Fruit fly (Drosophila melanogaster) whole organism, embryonic: ENCODE measurements around the gene L2HGDH.

ENCODE experiments used
- C15 ChIP-seq: fragments of 200-800 bp; sonication (Bioruptor generic); IDR thresholded peaks from 3 replicates; pipeline ENCODE4 v1.3.6; 2022; ENCODE audit warnings: missing biosample characterization, missing genetic modification characterization
- CG10147 ChIP-seq: fragments of 200-800 bp; sonication (Bioruptor generic); optimal IDR thresholded peaks from 2 replicates; lab custom pipeline; 2019; ENCODE audit warnings: missing biosample characterization, mild to moderate bottlenecking, missing genetic modification characterization, moderate library complexity
- CG10979 ChIP-seq: fragments of 200-800 bp; sonication (Bioruptor generic); optimal IDR thresholded peaks from 2 replicates; lab custom pipeline; 2018; ENCODE audit warnings: missing biosample characterization, mild to moderate bottlenecking, missing genetic modification characterization, moderate library complexity
- CG14860 ChIP-seq: fragments of 200-800 bp; sonication (Bioruptor generic); IDR thresholded peaks from 3 replicates; pipeline ENCODE4 v1.3.6; 2022; ENCODE audit warnings: missing biosample characterization, missing genetic modification characterization; ENCODE audit not compliant: partially characterized antibody
- CG15601 ChIP-seq: fragments of 200-800 bp; sonication (Bioruptor generic); optimal IDR thresholded peaks from 3 replicates; lab custom pipeline; 2019; ENCODE audit warnings: missing biosample characterization, mild to moderate bottlenecking, missing genetic modification characterization, moderate library complexity
- CG1603 ChIP-seq: fragments of 200-800 bp; sonication (Bioruptor generic); optimal IDR thresholded peaks from 2 replicates; lab custom pipeline; 2019; ENCODE audit warnings: missing biosample characterization, mild to moderate bottlenecking, missing genetic modification characterization, moderate library complexity
- CG17385 ChIP-seq: fragments of 200-800 bp; sonication (Bioruptor generic); optimal IDR thresholded peaks from 3 replicates; lab custom pipeline; 2018; ENCODE audit warnings: missing biosample characterization, mild to moderate bottlenecking, missing genetic modification characterization
- CG18599 ChIP-seq: fragments of 200-800 bp; sonication (Bioruptor generic); optimal IDR thresholded peaks from 3 replicates; lab custom pipeline; 2017; ENCODE audit warnings: missing biosample characterization, missing genetic modification characterization, mild to moderate bottlenecking, moderate library complexity, missing genetic modification reagents
- CG33213 ChIP-seq: fragments of 200-800 bp; sonication (Bioruptor generic); optimal IDR thresholded peaks from 3 replicates; lab custom pipeline; 2016; ENCODE audit warnings: missing biosample characterization, missing genetic modification characterization
- CG33557 ChIP-seq: fragments of 200-800 bp; sonication (Bioruptor generic); optimal IDR thresholded peaks from 2 replicates; lab custom pipeline; 2019; ENCODE audit warnings: missing biosample characterization, mild to moderate bottlenecking, missing genetic modification characterization, moderate library complexity
- CG3407 ChIP-seq: fragments of 200-800 bp; sonication (Bioruptor generic); optimal IDR thresholded peaks from 2 replicates; lab custom pipeline; 2018; ENCODE audit warnings: missing biosample characterization, mild to moderate bottlenecking, missing genetic modification characterization
- CG3838 ChIP-seq: fragments of 200-800 bp; sonication (Bioruptor generic); optimal IDR thresholded peaks from 3 replicates; lab custom pipeline; 2016; ENCODE audit warnings: missing biosample characterization, missing genetic modification characterization
- CG5953 ChIP-seq: fragments of 200-800 bp; sonication (Bioruptor generic); IDR thresholded peaks from 2 replicates; pipeline ENCODE4 v1.3.6; 2022; ENCODE audit warnings: missing biosample characterization, missing genetic modification characterization
- CG6175 ChIP-seq: fragments of 200-800 bp; sonication (Bioruptor generic); IDR thresholded peaks from 3 replicates; pipeline ENCODE4 v1.3.6; 2022; ENCODE audit warnings: missing biosample characterization, missing genetic modification characterization
- CG6254 ChIP-seq: fragments of 200-800 bp; sonication (Bioruptor generic); optimal IDR thresholded peaks from 3 replicates; lab custom pipeline; 2017; ENCODE audit warnings: mild to moderate bottlenecking, missing biosample characterization, missing genetic modification reagents, missing genetic modification characterization
- CG6765 ChIP-seq: fragments of 200-800 bp; sonication (Bioruptor generic); optimal IDR thresholded peaks from 3 replicates; lab custom pipeline; 2017; ENCODE audit warnings: missing biosample characterization, mild to moderate bottlenecking, missing genetic modification characterization
- CG9437 ChIP-seq: fragments of 200-800 bp; sonication (Bioruptor generic); optimal IDR thresholded peaks from 2 replicates; lab custom pipeline; 2018; ENCODE audit warnings: missing biosample characterization, mild to moderate bottlenecking, missing genetic modification characterization
- Dip2 ChIP-seq: fragments of 200-800 bp; sonication (Bioruptor generic); IDR thresholded peaks from 2 replicates; pipeline ENCODE4 v1.3.6; 2022; ENCODE audit warnings: missing biosample characterization, missing genetic modification characterization
- HLH4C ChIP-seq: fragments of 200-800 bp; sonication (Bioruptor generic); IDR thresholded peaks from 3 replicates; pipeline ENCODE4 v1.3.6; 2022; ENCODE audit warnings: missing biosample characterization, missing genetic modification characterization; ENCODE audit not compliant: partially characterized antibody
- HmgD ChIP-seq: fragments of 200-800 bp; sonication (Bioruptor generic); optimal IDR thresholded peaks from 3 replicates; lab custom pipeline; 2016; ENCODE audit warnings: missing biosample characterization, missing genetic modification characterization
- Kr ChIP-seq: fragments of 200-800 bp; sonication (Bioruptor generic); optimal IDR thresholded peaks from 2 replicates; lab custom pipeline; 2017; ENCODE audit warnings: missing biosample characterization, mild to moderate bottlenecking, missing genetic modification characterization
- Nf-YB ChIP-seq: fragments of 200-800 bp; sonication (Bioruptor generic); optimal IDR thresholded peaks from 3 replicates; lab custom pipeline; 2019; ENCODE audit warnings: missing biosample characterization, mild to moderate bottlenecking, missing genetic modification characterization, moderate library complexity
- Opbp ChIP-seq: fragments of 200-800 bp; sonication (Bioruptor generic); IDR thresholded peaks from 3 replicates; pipeline ENCODE4 v1.3.6; 2022; ENCODE audit warnings: missing biosample characterization, missing genetic modification characterization; ENCODE audit not compliant: partially characterized antibody
- caup ChIP-seq: fragments of 200-800 bp; sonication (Bioruptor generic); optimal IDR thresholded peaks from 3 replicates; lab custom pipeline; 2017; ENCODE audit warnings: missing biosample characterization, mild to moderate bottlenecking, missing genetic modification characterization, moderate library complexity; ENCODE audit not compliant: severe bottlenecking
- corto ChIP-seq: fragments of 200-800 bp; sonication (Bioruptor generic); optimal IDR thresholded peaks from 2 replicates; lab custom pipeline; 2016; ENCODE audit warnings: missing biosample characterization, mild to moderate bottlenecking, missing genetic modification characterization, moderate library complexity
- croc ChIP-seq: fragments of 200-800 bp; sonication (Bioruptor generic); conservative IDR thresholded peaks from 3 replicates; pipeline ENCODE4 v1.3.6; 2022; ENCODE audit warnings: missing biosample characterization, missing genetic modification characterization
- crol ChIP-seq: fragments of 200-800 bp; sonication (Bioruptor generic); IDR thresholded peaks from 2 replicates; pipeline ENCODE4 v1.3.6; 2022; ENCODE audit warnings: missing biosample characterization, missing genetic modification characterization
- dm ChIP-seq: fragments of 200-800 bp; sonication (Bioruptor generic); optimal IDR thresholded peaks from 3 replicates; lab custom pipeline; 2016; ENCODE audit warnings: missing biosample characterization, missing genetic modification characterization
- emc ChIP-seq: fragments of 200-800 bp; sonication (Bioruptor generic); optimal IDR thresholded peaks from 2 replicates; lab custom pipeline; 2016; ENCODE audit warnings: missing biosample characterization, missing genetic modification characterization
- exex ChIP-seq: fragments of 200-800 bp; sonication (Bioruptor generic); optimal IDR thresholded peaks from 4 replicates; lab custom pipeline; 2018; ENCODE audit warnings: missing biosample characterization, mild to moderate bottlenecking, missing genetic modification characterization, moderate library complexity
- fd64A ChIP-seq: fragments of 200-800 bp; sonication (Bioruptor generic); optimal IDR thresholded peaks from 3 replicates; lab custom pipeline; 2018; ENCODE audit warnings: missing biosample characterization, mild to moderate bottlenecking, missing genetic modification characterization
- grn ChIP-seq: fragments of 200-800 bp; sonication (Bioruptor generic); optimal IDR thresholded peaks from 3 replicates; lab custom pipeline; 2017; ENCODE audit warnings: missing biosample characterization, missing genetic modification characterization
- gt ChIP-seq: fragments of 200-800 bp; sonication (Bioruptor generic); IDR thresholded peaks from 2 replicates; pipeline ENCODE4 v1.3.6; 2022; ENCODE audit warnings: missing biosample characterization, missing genetic modification characterization
- jing ChIP-seq: fragments of 200-800 bp; sonication (Bioruptor generic); optimal IDR thresholded peaks from 2 replicates; lab custom pipeline; 2018; ENCODE audit warnings: missing biosample characterization, mild to moderate bottlenecking, missing genetic modification characterization
- lola ChIP-seq, 3 experiments: fragments of >200 bp in 2 of 3; fragments of 200-800 bp in 1 of 3; sonication (Bioruptor generic) in 1 of 3; optimal IDR thresholded peaks; 2 replicates each; lab custom pipeline; 2017 to 2019; ENCODE audit warnings: missing biosample characterization in 3 of 3, missing genetic modification characterization in 3 of 3, mild to moderate bottlenecking in 1 of 3, moderate library complexity in 1 of 3
- lov ChIP-seq, 2 experiments: fragments of 200-800 bp in 1 of 2; fragments of >200 bp in 1 of 2; sonication (Bioruptor generic) in 1 of 2; IDR thresholded peaks in 1 of 2; optimal IDR thresholded peaks in 1 of 2; 2 replicates in 1 of 2; 3 replicates in 1 of 2; pipeline versions ENCODE4 v1.3.6 to Lab custom; 2017 to 2022; ENCODE audit warnings: missing biosample characterization in 1 of 2, missing genetic modification characterization in 1 of 2
- mam ChIP-seq: fragments of 200-800 bp; sonication (Bioruptor generic); optimal IDR thresholded peaks from 3 replicates; lab custom pipeline; 2016; ENCODE audit warnings: missing biosample characterization, missing genetic modification characterization
- mirr ChIP-seq: fragments of 200-800 bp; sonication (Bioruptor generic); optimal IDR thresholded peaks from 3 replicates; lab custom pipeline; 2018; ENCODE audit warnings: missing biosample characterization, mild to moderate bottlenecking, missing genetic modification characterization
- oc ChIP-seq: fragments of 200-800 bp; sonication (Bioruptor generic); optimal IDR thresholded peaks from 2 replicates; lab custom pipeline; 2018; ENCODE audit warnings: missing biosample characterization, mild to moderate bottlenecking, missing genetic modification characterization, moderate library complexity
- pan ChIP-seq, 4 experiments: fragments of >200 bp in 3 of 4; fragments of 200-800 bp in 1 of 4; sonication (Bioruptor generic) in 1 of 4; optimal IDR thresholded peaks in 3 of 4; IDR thresholded peaks in 1 of 4; 2 replicates each; pipeline versions ENCODE4 v1.3.6 to Lab custom; 2017 to 2022; ENCODE audit warnings: missing biosample characterization in 2 of 4, missing genetic modification characterization in 2 of 4, mixed read lengths in 1 of 4
- pzg ChIP-seq: fragments of 200-800 bp; sonication (Bioruptor generic); optimal IDR thresholded peaks from 3 replicates; lab custom pipeline; 2018; ENCODE audit warnings: missing biosample characterization, mild to moderate bottlenecking, missing genetic modification characterization, moderate library complexity
- ro ChIP-seq: fragments of 200-800 bp; sonication (Bioruptor generic); IDR thresholded peaks from 2 replicates; pipeline ENCODE4 v1.3.6; 2022; ENCODE audit warnings: missing biosample characterization, missing genetic modification characterization
- sisA ChIP-seq: fragments of 200-800 bp; sonication (Bioruptor generic); IDR thresholded peaks from 2 replicates; pipeline ENCODE4 v1.3.6; 2022; ENCODE audit warnings: missing biosample characterization, missing genetic modification characterization
- tgo ChIP-seq: fragments of 200-800 bp; sonication (Bioruptor generic); IDR thresholded peaks from 3 replicates; pipeline ENCODE4 v1.3.6; 2022; ENCODE audit warnings: missing biosample characterization, missing genetic modification characterization
- tll ChIP-seq, 2 experiments: fragments of 200-800 bp in 1 of 2; fragments of >200 bp in 1 of 2; sonication (Bioruptor generic) in 1 of 2; optimal IDR thresholded peaks; 2 replicates each; lab custom pipeline; 2017 to 2019; ENCODE audit warnings: missing biosample characterization in 2 of 2, missing genetic modification characterization in 2 of 2, mild to moderate bottlenecking in 1 of 2, moderate library complexity in 1 of 2
- twi ChIP-seq: fragments of 200-800 bp; optimal IDR thresholded peaks from 2 replicates; lab custom pipeline; 2019; ENCODE audit warnings: missing biosample characterization, mild to moderate bottlenecking, missing genetic modification characterization, moderate library complexity

L2HGDH gene

DNA sequence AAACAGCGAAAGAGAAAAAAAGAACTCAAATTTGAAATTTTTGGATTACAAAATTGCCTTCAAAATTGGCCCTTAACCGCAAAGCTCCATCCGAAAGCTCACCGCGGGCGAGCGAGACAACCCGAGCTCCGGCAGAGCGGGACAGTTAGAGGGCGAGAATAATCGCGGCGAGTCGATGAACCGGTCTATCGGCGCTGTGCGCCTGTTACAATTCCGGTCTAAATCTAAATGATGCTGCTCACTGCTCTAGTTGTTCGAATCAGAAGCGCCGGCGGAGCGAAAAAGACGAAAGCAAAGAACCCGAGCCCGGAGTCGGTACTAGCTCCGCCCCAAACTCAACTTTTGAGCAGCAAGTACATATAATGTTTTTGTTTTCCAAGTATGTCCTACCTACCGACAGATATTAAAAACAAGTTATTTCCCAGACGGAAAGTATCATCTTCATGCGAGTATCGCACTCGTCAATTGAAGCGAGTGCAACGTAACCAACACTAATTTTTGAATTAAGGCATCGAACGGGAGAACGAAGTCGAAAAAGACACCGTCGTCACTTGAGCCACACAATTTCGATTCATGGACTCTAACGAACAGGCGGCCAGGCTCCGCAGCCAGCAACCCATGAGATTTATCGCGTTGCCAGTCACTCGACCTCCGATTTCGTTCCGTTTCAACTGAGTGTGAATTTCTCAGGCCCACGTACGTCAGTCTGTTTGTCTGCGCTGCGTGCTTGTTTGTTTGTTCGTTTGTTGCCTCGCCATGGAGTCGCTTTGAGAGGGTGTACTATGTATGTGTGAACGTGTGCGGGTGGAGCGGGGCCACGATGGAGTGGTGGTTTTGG is 29.9 kb downstream of the L2HGDH start (continued):
- no peak for TF ChIP-seq Opbp
- TF ChIP-seq corto (GFP tag; lab: Kevin White, UChicago) = no peak
- TF ChIP-seq emc = no peak
- TF ChIP-seq CG33557 = no peak
- peak; percentile 79 for TF ChIP-seq CG33213 (GFP tag; lab: Kevin White, UChicago)
- TF ChIP-seq Nf-YB (GFP tag; lab: Kevin White, UChicago) = peak; percentile 23
- TF ChIP-seq jing = no peak
- TF ChIP-seq CG10979 (tag; lab: Kevin White, UChicago) = no peak
- peak in 1 of 2 experiments; percentile 48 for TF ChIP-seq tll (GFP tag; optimal IDR thresholded peaks at IDR 0.05; lab: Kevin White, UChicago)
- TF ChIP-seq exex (tag; lab: Kevin White, UChicago) = peak; percentile 40
- no peak for TF ChIP-seq lola (GFP tag; optimal IDR thresholded peaks at IDR 0.05; lab: Kevin White, UChicago)
- peak; percentile 91 for TF ChIP-seq Kr (GFP tag; lab: Kevin White, UChicago)
- TF ChIP-seq HLH4C (GFP tag; lab: Robert Waterston, UW) = no peak
- TF ChIP-seq CG17385 (GFP tag; lab: Kevin White, UChicago) = no peak
- no peak for TF ChIP-seq C15
- peak; percentile 34 for TF ChIP-seq CG15601 (tag; lab: Kevin White, UChicago)
- TF ChIP-seq crol (GFP tag; lab: Robert Waterston, UW) = no peak
- no peak for TF ChIP-seq CG9437 (GFP tag; lab: Kevin White, UChicago)
- TF ChIP-seq caup (GFP tag; lab: Kevin White, UChicago) = peak; percentile 21
- TF ChIP-seq CG3838 (GFP tag; lab: Kevin White, UChicago) = peak; percentile 99
- TF ChIP-seq mam = no peak
- peak; percentile 97 for TF ChIP-seq CG6254
- no peak for TF ChIP-seq CG14860 (GFP tag; lab: Robert Waterston, UW)
- TF ChIP-seq pzg (GFP tag; lab: Kevin White, UChicago) = peak; percentile 61
- TF ChIP-seq CG1603 (tag; lab: Kevin White, UChicago) = peak; percentile 28
- no peak for TF ChIP-seq pan (optimal IDR thresholded peaks at IDR 0.05; lab: Kevin White, UChicago)
- TF ChIP-seq pan (GFP tag; optimal IDR thresholded peaks at IDR 0.05 in 1 of 2, IDR thresholded peaks at IDR 0.05 in 1 of 2) = no peak
- TF ChIP-seq CG3407 = peak; percentile 15
- TF ChIP-seq fd64A (GFP tag; lab: Kevin White, UChicago) = peak; percentile 43
- no peak for TF ChIP-seq CG6765 (GFP tag; lab: Kevin White, UChicago)
- TF ChIP-seq grn (GFP tag; lab: Kevin White, UChicago) = no peak
- peak; percentile 65 for TF ChIP-seq oc
- no peak for TF ChIP-seq twi (tag; lab: Kevin White, UChicago)
- no peak for TF ChIP-seq CG10147
- TF ChIP-seq CG6175 = no peak
- no peak for TF ChIP-seq CG5953 (GFP tag; lab: Robert Waterston, UW)
- no peak for TF ChIP-seq sisA (GFP tag; lab: Robert Waterston, UW)
- peak; percentile 77 for TF ChIP-seq HmgD (GFP tag; lab: Kevin White, UChicago)
- no peak for TF ChIP-seq Dip2 (GFP tag; lab: Robert Waterston, UW)
- no peak for TF ChIP-seq croc (GFP tag; lab: Robert Waterston, UW)
- TF ChIP-seq mirr (GFP tag; lab: Kevin White, UChicago) = peak; percentile 34
- TF ChIP-seq gt (GFP tag; lab: Robert Waterston, UW) = no peak
- no peak for TF ChIP-seq CG18599 (GFP tag; lab: Kevin White, UChicago)
- TF ChIP-seq ro (GFP tag; lab: Robert Waterston, UW) = no peak
- no peak for TF ChIP-seq lov (optimal IDR thresholded peaks at IDR 0.05; lab: Kevin White, UChicago)
- TF ChIP-seq lov (GFP tag; IDR thresholded peaks at IDR 0.05; lab: Robert Waterston, UW) = no peak
- peak; percentile 5 for TF ChIP-seq dm (GFP tag; lab: Kevin White, UChicago)
- TF ChIP-seq tgo (GFP tag; lab: Robert Waterston, UW) = no peak
